Fruit fly (Drosophila melanogaster): ENCODE data around the gene ko.

Gene ko

DNA sequence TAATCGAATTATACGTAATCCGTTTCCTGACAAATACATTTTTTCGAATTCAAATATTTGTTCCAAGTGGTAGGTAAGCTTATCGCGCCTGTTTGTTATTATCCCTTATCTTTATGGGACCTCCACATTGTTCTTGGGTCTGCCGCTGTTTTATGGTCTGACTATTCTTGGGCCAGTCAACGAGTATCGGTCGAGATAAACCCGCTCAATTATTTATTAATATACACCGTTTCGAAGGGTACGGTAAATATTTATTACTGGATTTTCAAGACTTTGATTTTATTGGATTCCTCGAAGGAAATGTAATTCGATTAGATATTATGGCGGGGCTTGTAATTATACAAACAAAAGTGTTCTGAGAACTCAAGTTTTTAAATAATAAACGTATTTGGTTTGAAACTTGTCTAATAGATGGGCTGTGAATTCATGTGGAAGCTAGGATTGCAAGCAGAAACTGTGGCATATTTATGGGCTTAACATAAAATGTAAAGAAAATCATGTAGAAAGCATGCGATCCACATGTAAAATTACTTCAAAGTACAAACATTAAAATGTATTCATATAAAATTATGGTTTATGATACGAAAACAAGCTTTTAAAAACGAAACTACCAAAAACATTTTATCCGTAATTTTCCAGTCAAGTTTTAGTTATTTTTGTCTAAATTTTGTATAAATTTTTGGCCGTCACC is 65.6 kb downstream of the ko start, which contains the start of gene CG43072 (continued):
- no peak for TF ChIP-seq CG11723 (GFP tag; optimal IDR thresholded peaks at IDR 0.05)
- TF ChIP-seq salm (tag; optimal IDR thresholded peaks at IDR 0.05) = peak; percentile 87
- TF ChIP-seq bbx (GFP tag; IDR thresholded peaks at IDR 0.05; ENCODE audit: partially characterized antibody) = 0 out of 2 replicates have a peak, but pooled peaks have one; percentile 43
- no peak for TF ChIP-seq CG30020 (tag; optimal IDR thresholded peaks at IDR 0.05)
- TF ChIP-seq E2f2 (GFP tag; IDR thresholded peaks at IDR 0.05) = no peak
- no peak for TF ChIP-seq CG34422 (GFP tag; IDR thresholded peaks at IDR 0.05)
- TF ChIP-seq insv (GFP tag; optimal IDR thresholded peaks at IDR 0.05) = no peak
- no peak for TF ChIP-seq TFAM (GFP tag; optimal IDR thresholded peaks at IDR 0.05)
- TF ChIP-seq al (GFP tag; IDR thresholded peaks at IDR 0.05) = no peak
- TF ChIP-seq CG7556 (GFP tag; optimal IDR thresholded peaks at IDR 0.05) = no peak
- TF ChIP-seq fd102C (GFP tag; optimal IDR thresholded peaks at IDR 0.05) = no peak
- TF ChIP-seq CG3995 (GFP tag; optimal IDR thresholded peaks at IDR 0.05) = no peak
- TF ChIP-seq crol (GFP tag; IDR thresholded peaks at IDR 0.05) = no peak
- no peak for TF ChIP-seq CG2202 (tag; optimal IDR thresholded peaks at IDR 0.05)
- TF ChIP-seq sim (GFP tag; IDR thresholded peaks at IDR 0.05) = no peak
- TF ChIP-seq fd96Cb (tag; optimal IDR thresholded peaks at IDR 0.05) = no peak
- no peak for TF ChIP-seq CG12155 (GFP tag; optimal IDR thresholded peaks at IDR 0.05)
- TF ChIP-seq CG8944 (GFP tag; optimal IDR thresholded peaks at IDR 0.05) = no peak
- peak; percentile 25 for TF ChIP-seq nau (GFP tag; optimal IDR thresholded peaks at IDR 0.05)
- TF ChIP-seq seq (GFP tag; IDR thresholded peaks at IDR 0.05) = no peak
- peak; percentile 7 for TF ChIP-seq CG10979 (tag; optimal IDR thresholded peaks at IDR 0.05)
- peak; percentile 70 for TF ChIP-seq PHDP (tag; optimal IDR thresholded peaks at IDR 0.05)
- TF ChIP-seq CG13287 (GFP tag; IDR thresholded peaks at IDR 0.05; ENCODE audit: partially characterized antibody) = peak; percentile 26; the same call in 1 of the 2 replicates
- no peak for TF ChIP-seq Rx (GFP tag; IDR thresholded peaks at IDR 0.05)
- no peak for TF ChIP-seq NK7.1 (GFP tag; optimal IDR thresholded peaks at IDR 0.05)
- no peak for TF ChIP-seq Dll (GFP tag; IDR thresholded peaks at IDR 0.05; ENCODE audit: partially characterized antibody)
- no peak for TF ChIP-seq vfl (GFP tag; optimal IDR thresholded peaks at IDR 0.05)
- no peak for TF ChIP-seq hbn (GFP tag; IDR thresholded peaks at IDR 0.05; ENCODE audit: partially characterized antibody)
- no peak for TF ChIP-seq Elba2 (GFP tag; optimal IDR thresholded peaks at IDR 0.05)
- TF ChIP-seq bigmax (GFP tag; optimal IDR thresholded peaks at IDR 0.05) = no peak
- no peak for TF ChIP-seq CG2129 (GFP tag; IDR thresholded peaks at IDR 0.05; ENCODE audit: partially characterized antibody)
- no peak for TF ChIP-seq Jarid2 (GFP tag; optimal IDR thresholded peaks at IDR 0.05)
- TF ChIP-seq cwo (GFP tag; optimal IDR thresholded peaks at IDR 0.05) = no peak
- no peak for TF ChIP-seq CG4282 (GFP tag; optimal IDR thresholded peaks at IDR 0.05)
- no peak for TF ChIP-seq Drgx (GFP tag; IDR thresholded peaks at IDR 0.05)
- TF ChIP-seq croc (GFP tag; conservative IDR thresholded peaks at IDR 0.05) = no peak
- no peak for TF ChIP-seq peb (GFP tag; IDR thresholded peaks at IDR 0.05)
- TF ChIP-seq CG1024 (GFP tag; IDR thresholded peaks at IDR 0.05) = no peak
- TF ChIP-seq Xrp1 (GFP tag; IDR thresholded peaks at IDR 0.05) = 0 out of 2 replicates have a peak, but pooled peaks have one; percentile 29
- no peak for TF ChIP-seq pum (GFP tag; optimal IDR thresholded peaks at IDR 0.05)
- TF ChIP-seq so (GFP tag; IDR thresholded peaks at IDR 0.05) = no peak
- no peak for TF ChIP-seq CG13775 (GFP tag; optimal IDR thresholded peaks at IDR 0.05)
- TF ChIP-seq ro (GFP tag; IDR thresholded peaks at IDR 0.05) = no peak
- TF ChIP-seq CG17802 (tag; optimal IDR thresholded peaks at IDR 0.05) = no peak
- TF ChIP-seq dmrt11E (tag; optimal IDR thresholded peaks at IDR 0.05) = no peak
- no peak for TF ChIP-seq chn (GFP tag; optimal IDR thresholded peaks at IDR 0.05)
- no peak for TF ChIP-seq ara (GFP tag; IDR thresholded peaks at IDR 0.05)
- peak; percentile 98 for TF ChIP-seq sd (tag; optimal IDR thresholded peaks at IDR 0.05)
- no peak for TF ChIP-seq CoRest (tag; optimal IDR thresholded peaks at IDR 0.05)
- peak; percentile 45 for TF ChIP-seq CG17385 (GFP tag; optimal IDR thresholded peaks at IDR 0.05)
